Worm (Caenorhabditis elegans) whole organism, L1 larva: Measurements from ENCODE around the gene nas-13.

Experiments used
- C16A3.4 ChIP-seq: fragments of 150-350 bp; optimal IDR thresholded peaks from 2 replicates; lab custom pipeline; 2014; ENCODE audit warnings: missing biosample characterization, missing genetic modification characterization
- aha-1 ChIP-seq: fragments of 150-350 bp; optimal IDR thresholded peaks from 2 replicates; lab custom pipeline; 2014; ENCODE audit warnings: missing biosample characterization, missing genetic modification characterization
- ama-1 ChIP-seq: fragments of 150-350 bp; optimal IDR thresholded peaks from 2 replicates; lab custom pipeline; 2014
- blmp-1 ChIP-seq: fragments of 150-350 bp; optimal IDR thresholded peaks from 2 replicates; lab custom pipeline; 2014; ENCODE audit warnings: missing biosample characterization, missing genetic modification characterization
- dsc-1 ChIP-seq: sonication (generic microtip); optimal IDR thresholded peaks from 2 replicates; lab custom pipeline; 2016; ENCODE audit warnings: mild to moderate bottlenecking, missing genetic modification characterization, missing compliant biosample characterization
- efl-1 ChIP-seq, 4 experiments: fragments of 150-350 bp; optimal IDR thresholded peaks in 3 of 4; peaks in 1 of 4; 1 replicate in 1 of 4; 2 replicates in 3 of 4; lab custom pipeline; 2014; ENCODE audit warnings: missing biosample characterization in 2 of 4, missing genetic modification characterization in 2 of 4, missing genetic modification reagents in 2 of 4
- efl-3 ChIP-seq: fragments of 200-800 bp; sonication (Bioruptor generic); optimal IDR thresholded peaks from 2 replicates; lab custom pipeline; 2018; ENCODE audit warnings: mild to moderate bottlenecking, missing genetic modification characterization, missing compliant biosample characterization
- elt-2 ChIP-seq: sonication (generic microtip); optimal IDR thresholded peaks from 2 replicates; lab custom pipeline; 2016; ENCODE audit warnings: missing genetic modification characterization, mild to moderate bottlenecking, inconsistent platforms, missing compliant biosample characterization, missing genetic modification reagents
- elt-3 ChIP-seq, 6 experiments: fragments of 150-350 bp in 1 of 6; sonication (generic microtip); optimal IDR thresholded peaks; 2 replicates each; lab custom pipeline; 2017 to 2018; ENCODE audit warnings: missing biosample characterization in 6 of 6, missing genetic modification characterization in 6 of 6, inconsistent platforms in 1 of 6
- fkh-10 ChIP-seq: sonication (generic microtip); optimal IDR thresholded peaks from 2 replicates; lab custom pipeline; 2017; ENCODE audit warnings: missing biosample characterization, missing genetic modification reagents, missing genetic modification characterization
- fkh-8 ChIP-seq: sonication (generic microtip); optimal IDR thresholded peaks from 2 replicates; lab custom pipeline; 2016; ENCODE audit warnings: mild to moderate bottlenecking, missing genetic modification characterization, missing compliant biosample characterization
- fos-1 ChIP-seq: fragments of 150-350 bp; optimal IDR thresholded peaks from 2 replicates; lab custom pipeline; 2014; ENCODE audit warnings: missing biosample characterization, missing genetic modification characterization
- grh-1 ChIP-seq: fragments of 200-800 bp; sonication (Bioruptor generic); IDR thresholded peaks from 2 replicates; pipeline ENCODE4 v1.3.6; 2022; ENCODE audit warnings: missing genetic modification reagents, missing genetic modification characterization, missing compliant biosample characterization
- hlh-17 ChIP-seq: fragments of 200-800 bp; sonication (Bioruptor generic); optimal IDR thresholded peaks from 2 replicates; lab custom pipeline; 2018; ENCODE audit warnings: missing genetic modification characterization, mild to moderate bottlenecking, missing compliant biosample characterization, moderate library complexity, borderline replicate concordance
- hlh-4 ChIP-seq: sonication (generic microtip); optimal IDR thresholded peaks from 2 replicates; lab custom pipeline; 2016; ENCODE audit warnings: mild to moderate bottlenecking, missing genetic modification characterization, missing compliant biosample characterization
- hpl-2 ChIP-seq: fragments of 150-350 bp; optimal IDR thresholded peaks from 2 replicates; lab custom pipeline; 2014; ENCODE audit warnings: missing biosample characterization, missing genetic modification reagents, missing genetic modification characterization
- irx-1 ChIP-seq: sonication (generic microtip); optimal IDR thresholded peaks from 2 replicates; lab custom pipeline; 2016; ENCODE audit warnings: missing genetic modification characterization, missing compliant biosample characterization
- lin-14 ChIP-seq: fragments of 200-800 bp; sonication (Bioruptor generic); optimal IDR thresholded peaks from 2 replicates; lab custom pipeline; 2018; ENCODE audit warnings: mild to moderate bottlenecking, missing genetic modification characterization, moderate library complexity, missing compliant biosample characterization
- lin-15B ChIP-seq: fragments of 150-350 bp; sonication (generic microtip); optimal IDR thresholded peaks from 3 replicates; lab custom pipeline; 2014; ENCODE audit warnings: missing biosample characterization, missing genetic modification characterization
- mef-2 ChIP-seq: fragments of 150-350 bp; optimal IDR thresholded peaks from 2 replicates; lab custom pipeline; 2014; ENCODE audit warnings: missing biosample characterization, missing genetic modification characterization
- nhr-11 ChIP-seq: fragments of 150-350 bp; optimal IDR thresholded peaks from 2 replicates; lab custom pipeline; 2014; ENCODE audit warnings: missing biosample characterization, missing genetic modification characterization
- nhr-20 ChIP-seq: sonication (generic microtip); optimal IDR thresholded peaks from 2 replicates; lab custom pipeline; 2016; ENCODE audit warnings: mild to moderate bottlenecking, missing genetic modification characterization, missing compliant biosample characterization
- nhr-47 ChIP-seq: sonication (generic microtip); optimal IDR thresholded peaks from 2 replicates; lab custom pipeline; 2016; ENCODE audit warnings: mild to moderate bottlenecking, missing genetic modification characterization, moderate library complexity, missing compliant biosample characterization
- nhr-76 ChIP-seq: sonication (generic microtip); optimal IDR thresholded peaks from 2 replicates; lab custom pipeline; 2017; ENCODE audit warnings: missing biosample characterization, missing genetic modification characterization
- nhr-84 ChIP-seq: sonication (generic microtip); optimal IDR thresholded peaks from 2 replicates; lab custom pipeline; 2017; ENCODE audit warnings: missing biosample characterization, missing genetic modification characterization
- nhr-85 ChIP-seq: sonication (generic microtip); peaks from one replicate; lab custom pipeline; 2016; ENCODE audit warnings: missing genetic modification characterization, inconsistent platforms, missing compliant biosample characterization
- pax-3 ChIP-seq: fragments of 200-800 bp; sonication (Bioruptor generic); optimal IDR thresholded peaks from 2 replicates; lab custom pipeline; 2018; ENCODE audit warnings: mild to moderate bottlenecking, missing genetic modification characterization, moderate library complexity, missing compliant biosample characterization
- pqm-1 ChIP-seq: sonication (generic microtip); optimal IDR thresholded peaks from 3 replicates; lab custom pipeline; 2017; ENCODE audit warnings: missing biosample characterization, missing genetic modification characterization
- rnt-1 ChIP-seq: sonication (generic microtip); optimal IDR thresholded peaks from 2 replicates; lab custom pipeline; 2016; ENCODE audit warnings: mild to moderate bottlenecking, missing genetic modification characterization, moderate library complexity, missing compliant biosample characterization
- skn-1 ChIP-seq: fragments of 150-350 bp; optimal IDR thresholded peaks from 2 replicates; lab custom pipeline; 2014; ENCODE audit warnings: missing biosample characterization, missing genetic modification characterization
- snpc-4 ChIP-seq: fragments of 150-350 bp; optimal IDR thresholded peaks from 2 replicates; lab custom pipeline; 2014; ENCODE audit warnings: missing biosample characterization, missing genetic modification characterization
- snu-23 ChIP-seq: sonication (generic microtip); optimal IDR thresholded peaks from 2 replicates; lab custom pipeline; 2016; ENCODE audit warnings: missing genetic modification characterization, missing compliant biosample characterization
- sup-37 ChIP-seq: fragments of 200-800 bp; sonication (Bioruptor generic); optimal IDR thresholded peaks from 2 replicates; lab custom pipeline; 2018; ENCODE audit warnings: mild to moderate bottlenecking, missing genetic modification characterization, missing compliant biosample characterization
- swsn-7 ChIP-seq: sonication (generic microtip); optimal IDR thresholded peaks from 2 replicates; lab custom pipeline; 2016; ENCODE audit warnings: missing genetic modification characterization, missing compliant biosample characterization
- tlp-1 ChIP-seq: fragments of 150-350 bp; optimal IDR thresholded peaks from 2 replicates; lab custom pipeline; 2014; ENCODE audit warnings: missing biosample characterization, missing genetic modification characterization
- xbp-1 ChIP-seq: sonication (generic microtip); optimal IDR thresholded peaks from 2 replicates; lab custom pipeline; 2016; ENCODE audit warnings: missing genetic modification characterization, missing compliant biosample characterization
- zag-1 ChIP-seq: fragments of 150-350 bp; optimal IDR thresholded peaks from 2 replicates; lab custom pipeline; 2014; ENCODE audit warnings: missing biosample characterization, missing genetic modification characterization
- zip-4 ChIP-seq: fragments of 200-800 bp; sonication (Bioruptor generic); optimal IDR thresholded peaks from 2 replicates; lab custom pipeline; 2018; ENCODE audit warnings: mild to moderate bottlenecking, missing genetic modification characterization, moderate library complexity, missing compliant biosample characterization
- ztf-4 ChIP-seq: fragments of 150-350 bp; optimal IDR thresholded peaks from 2 replicates; lab custom pipeline; 2014; ENCODE audit warnings: missing biosample characterization, missing genetic modification characterization

The nas-13 gene

ce11 chrX:15381486-15381885 lies 46.6 kb downstream of the nas-13 start:
- TF ChIP-seq zag-1 (tag; lab: Kevin White, UChicago) = no peak
- TF ChIP-seq fkh-10 (GFP tag; lab: Kevin White, UChicago) = peak; percentile 57
- peak; percentile 76 for TF ChIP-seq lin-14

ce11 chrX:15380437-15380836 lies 47.6 kb downstream of the nas-13 start:
- TF ChIP-seq hpl-2 (GFP tag; lab: Kevin White, UChicago) (no peak), nhr-11 (tag; lab: Kevin White, UChicago) (no peak), grh-1 (GFP tag; lab: Robert Waterston, UW) (0 out of 2 replicates have a peak, but pooled peaks have one; percentile 17), ama-1 (no peak), nhr-85 (tag; lab: Kevin White, UChicago) (no peak), tlp-1 (tag; lab: Kevin White, UChicago) (no peak), ztf-4 (tag; lab: Kevin White, UChicago) (no peak), fkh-8 (tag; lab: Kevin White, UChicago) (no peak), blmp-1 (tag; lab: Kevin White, UChicago) (peak; percentile 64), nhr-47 (tag; lab: Kevin White, UChicago) (no peak), efl-3 (GFP tag; lab: Kevin White, UChicago) (no peak), xbp-1 (no peak), zip-4 (no peak), skn-1 (tag; lab: Kevin White, UChicago) (no peak), C16A3.4 (tag; lab: Kevin White, UChicago) (no peak), hlh-4 (tag; lab: Kevin White, UChicago) (no peak), swsn-7 (tag; lab: Kevin White, UChicago) (no peak)

ce11 chrX:15379882-15380281 lies 48.2 kb downstream of the nas-13 start:
- TF ChIP-seq fos-1 (tag; lab: Kevin White, UChicago) (no peak), elt-2 (tag; lab: Kevin White, UChicago) (no peak), efl-1 (optimal IDR thresholded peaks at IDR 0.05; lab: Kevin White, UChicago) (no peak), efl-1 (GFP tag; optimal IDR thresholded peaks at IDR 0.05 in 1 of 2; lab: Kevin White, UChicago) (no peak), lin-15B (tag; lab: Kevin White, UChicago) (no peak), snpc-4 (tag; lab: Kevin White, UChicago) (no peak), nhr-47 (tag; lab: Kevin White, UChicago) (no peak), sup-37 (GFP tag; lab: Kevin White, UChicago) (no peak), pax-3 (tag; lab: Kevin White, UChicago) (no peak), elt-3 (tag; optimal IDR thresholded peaks at IDR 0.05; lab: Kevin White, UChicago) (peak in 1 of 6 experiments; percentile 72), rnt-1 (tag; lab: Kevin White, UChicago) (no peak), irx-1 (tag; lab: Kevin White, UChicago) (no peak), nhr-85 (tag; lab: Kevin White, UChicago) (peak; percentile 81), fkh-10 (GFP tag; lab: Kevin White, UChicago) (no peak), nhr-76 (tag; lab: Kevin White, UChicago) (no peak), nhr-11 (tag; lab: Kevin White, UChicago) (no peak), nhr-20 (peak; percentile 47), pqm-1 (tag; lab: Kevin White, UChicago) (no peak), nhr-84 (tag; lab: Kevin White, UChicago) (no peak), aha-1 (no peak), hlh-17 (GFP tag; lab: Kevin White, UChicago) (no peak), dsc-1 (no peak), hlh-4 (tag; lab: Kevin White, UChicago) (no peak), snu-23 (GFP tag; lab: Kevin White, UChicago) (no peak), mef-2 (no peak)
